Worm (Caenorhabditis elegans): Measurements from ENCODE around the gene col-130.

- TF ChIP-seq aly-2 (tag; optimal IDR thresholded peaks at IDR 0.05) (no peak), pha-4 (tag; optimal IDR thresholded peaks at IDR 0.05) (no peak), skn-1 (tag; optimal IDR thresholded peaks at IDR 0.05) (no peak), ceh-9 (tag; optimal IDR thresholded peaks at IDR 0.05) (no peak)
Observed at ce11 chrIV:12403440-12403839, 24.9 kb downstream of the col-130 start.
